Worm (Caenorhabditis elegans) whole organism, young adult: ENCODE data around the gene cyc-2.1.

Experiments used
- B0336.3 ChIP-seq: fragments of 200-800 bp; sonication (Bioruptor generic); IDR thresholded peaks from 2 replicates; pipeline ENCODE4 v1.3.6; 2022; ENCODE audit warnings: missing genetic modification characterization, missing compliant biosample characterization
- C17E4.6 ChIP-seq: fragments of 200-800 bp; sonication (Bioruptor generic); IDR thresholded peaks from 2 replicates; pipeline ENCODE4 v1.3.6; 2022; ENCODE audit warnings: missing genetic modification reagents, missing genetic modification characterization, missing compliant biosample characterization
- D2030.7 ChIP-seq: fragments of 200-800 bp; sonication (Bioruptor generic); IDR thresholded peaks from 2 replicates; pipeline ENCODE4 v1.3.6; 2022; ENCODE audit warnings: missing genetic modification reagents, missing genetic modification characterization, missing compliant biosample characterization
- F23B12.7 ChIP-seq: sonication (generic microtip); optimal IDR thresholded peaks from 2 replicates; lab custom pipeline; 2017; ENCODE audit warnings: missing genetic modification characterization, mild to moderate bottlenecking, missing compliant biosample characterization, antibody characterized with exemption, moderate library complexity; ENCODE audit not compliant: insufficient read depth
- F33H1.4 ChIP-seq: fragments of 200-800 bp; sonication (Bioruptor generic); IDR thresholded peaks from 2 replicates; pipeline ENCODE4 v1.3.6; 2022; ENCODE audit warnings: missing genetic modification reagents, missing genetic modification characterization, missing compliant biosample characterization
- F37B4.10 ChIP-seq: fragments of 200-800 bp; sonication (Bioruptor generic); IDR thresholded peaks from 2 replicates; pipeline ENCODE4 v1.3.6; 2022; ENCODE audit warnings: missing genetic modification characterization, missing compliant biosample characterization
- F49E8.2 ChIP-seq: sonication (generic microtip); optimal IDR thresholded peaks from 3 replicates; lab custom pipeline; 2017; ENCODE audit warnings: missing genetic modification characterization, mild to moderate bottlenecking, missing compliant biosample characterization, antibody characterized with exemption, moderate library complexity; ENCODE audit not compliant: insufficient read depth
- F52B5.7 ChIP-seq: sonication (generic microtip); optimal IDR thresholded peaks from 2 replicates; lab custom pipeline; 2016; ENCODE audit warnings: mild to moderate bottlenecking, missing genetic modification characterization, missing compliant biosample characterization
- F57A8.1 ChIP-seq: fragments of 200-800 bp; sonication (Bioruptor generic); optimal IDR thresholded peaks from 2 replicates; lab custom pipeline; 2018; ENCODE audit warnings: mild to moderate bottlenecking, missing genetic modification characterization, moderate library complexity, missing compliant biosample characterization
- F57C9.4 ChIP-seq: sonication (generic microtip); optimal IDR thresholded peaks from 2 replicates; lab custom pipeline; 2017; ENCODE audit warnings: mild to moderate bottlenecking, missing genetic modification characterization, missing compliant biosample characterization
- Y53G8AR.9 ChIP-seq: fragments of 200-800 bp; sonication (Bioruptor generic); conservative IDR thresholded peaks from 2 replicates; pipeline ENCODE4 v1.3.6; 2022; ENCODE audit warnings: missing genetic modification reagents, missing genetic modification characterization, missing compliant biosample characterization
- Y67H2A.10 ChIP-seq: fragments of 200-800 bp; sonication (Bioruptor generic); conservative IDR thresholded peaks from 2 replicates; pipeline ENCODE4 v1.3.6; 2022; ENCODE audit warnings: missing genetic modification reagents, missing genetic modification characterization, missing compliant biosample characterization
- Y79H2A.3 ChIP-seq: fragments of 200-800 bp; sonication (Bioruptor generic); conservative IDR thresholded peaks from 2 replicates; pipeline ENCODE4 v1.3.6; 2022; ENCODE audit warnings: missing genetic modification reagents, missing genetic modification characterization, missing compliant biosample characterization
- Y95B8A.8 ChIP-seq: fragments of 200-800 bp; sonication (Bioruptor generic); IDR thresholded peaks from 2 replicates; pipeline ENCODE4 v1.3.6; 2022; ENCODE audit warnings: missing genetic modification reagents, missing genetic modification characterization, missing compliant biosample characterization
- ZK185.1 ChIP-seq: sonication (generic microtip); optimal IDR thresholded peaks from 2 replicates; lab custom pipeline; 2016; ENCODE audit warnings: mild to moderate bottlenecking, missing genetic modification characterization, missing compliant biosample characterization; ENCODE audit not compliant: poor library complexity, severe bottlenecking
- ama-1 ChIP-seq, 3 experiments: fragments of 150-350 bp in 1 of 3; sonication (generic microtip) in 2 of 3; optimal IDR thresholded peaks; 2 replicates each; lab custom pipeline; 2014 to 2018; ENCODE audit warnings: missing biosample characterization in 2 of 3, missing genetic modification characterization in 2 of 3, missing genetic modification reagents in 2 of 3
- atf-7 ChIP-seq: sonication (generic microtip); optimal IDR thresholded peaks from 2 replicates; lab custom pipeline; 2017; ENCODE audit warnings: mild to moderate bottlenecking, missing genetic modification characterization, missing compliant biosample characterization
- attf-3 ChIP-seq: fragments of 200-800 bp; sonication (Bioruptor generic); conservative IDR thresholded peaks from 2 replicates; pipeline ENCODE4 v1.3.6; 2022; ENCODE audit warnings: missing genetic modification reagents, missing genetic modification characterization, missing compliant biosample characterization
- attf-5 ChIP-seq: fragments of 200-800 bp; sonication (Bioruptor generic); optimal IDR thresholded peaks from 2 replicates; lab custom pipeline; 2018; ENCODE audit warnings: mild to moderate bottlenecking, missing genetic modification characterization, missing compliant biosample characterization
- bed-1 ChIP-seq: fragments of 200-800 bp; sonication (Bioruptor generic); IDR thresholded peaks from 2 replicates; pipeline ENCODE4 v1.3.6; 2022; ENCODE audit warnings: missing genetic modification reagents, missing genetic modification characterization, missing compliant biosample characterization
- cebp-1 ChIP-seq, 2 experiments: fragments of 200-800 bp in 1 of 2; sonication (Bioruptor generic) in 1 of 2; sonication (generic microtip) in 1 of 2; IDR thresholded peaks in 1 of 2; optimal IDR thresholded peaks in 1 of 2; 2 replicates each; pipeline versions ENCODE4 v1.3.6 to Lab custom; 2017 to 2022; ENCODE audit warnings: missing compliant biosample characterization in 2 of 2, missing genetic modification characterization in 2 of 2, mild to moderate bottlenecking in 1 of 2, missing genetic modification reagents in 1 of 2, moderate library complexity in 1 of 2
- ceh-27 ChIP-seq: fragments of 200-800 bp; sonication (Bioruptor generic); optimal IDR thresholded peaks from 2 replicates; lab custom pipeline; 2018; ENCODE audit warnings: mild to moderate bottlenecking, missing genetic modification characterization, moderate library complexity, missing compliant biosample characterization
- ceh-79 ChIP-seq: sonication (generic microtip); optimal IDR thresholded peaks from 2 replicates; lab custom pipeline; 2017; ENCODE audit warnings: mild to moderate bottlenecking, missing genetic modification characterization, missing compliant biosample characterization
- ceh-91 ChIP-seq: fragments of 200-800 bp; sonication (Bioruptor generic); IDR thresholded peaks from 2 replicates; pipeline ENCODE4 v1.3.6; 2022; ENCODE audit warnings: missing genetic modification reagents, missing genetic modification characterization, missing compliant biosample characterization
- dpff-1 ChIP-seq: sonication (generic microtip); optimal IDR thresholded peaks from 2 replicates; lab custom pipeline; 2017; ENCODE audit warnings: mild to moderate bottlenecking, missing genetic modification characterization, missing compliant biosample characterization
- egl-44 ChIP-seq: fragments of 200-800 bp; sonication (Bioruptor generic); IDR thresholded peaks from 2 replicates; pipeline ENCODE4 v1.3.6; 2022; ENCODE audit warnings: missing genetic modification reagents, missing genetic modification characterization, missing compliant biosample characterization
- ets-4 ChIP-seq: fragments of 200-800 bp; sonication (Bioruptor generic); optimal IDR thresholded peaks from 2 replicates; lab custom pipeline; 2018; ENCODE audit warnings: mild to moderate bottlenecking, missing genetic modification characterization, missing compliant biosample characterization
- fkh-3 ChIP-seq: sonication (generic microtip); optimal IDR thresholded peaks from 2 replicates; lab custom pipeline; 2016; ENCODE audit warnings: mild to moderate bottlenecking, missing genetic modification characterization, missing compliant biosample characterization
- hlh-12 ChIP-seq: sonication (generic microtip); optimal IDR thresholded peaks from 2 replicates; lab custom pipeline; 2016; ENCODE audit warnings: missing genetic modification characterization, missing compliant biosample characterization
- hrde-1 ChIP-seq: sonication (generic microtip); optimal IDR thresholded peaks from 2 replicates; lab custom pipeline; 2016; ENCODE audit warnings: missing genetic modification characterization, mild to moderate bottlenecking, missing compliant biosample characterization, moderate library complexity, missing genotype, missing genetic modification reagents, borderline replicate concordance
- hsf-1 ChIP-seq: fragments of 200-800 bp; sonication (Bioruptor generic); IDR thresholded peaks from 2 replicates; pipeline ENCODE4 v1.3.6; 2022; ENCODE audit warnings: missing genetic modification reagents, missing genetic modification characterization, missing compliant biosample characterization
- let-526 ChIP-seq: fragments of 200-800 bp; sonication (Bioruptor generic); IDR thresholded peaks from 2 replicates; pipeline ENCODE4 v1.3.6; 2022; ENCODE audit warnings: missing genetic modification reagents, missing genetic modification characterization, missing compliant biosample characterization
- lin-35 ChIP-seq, 3 experiments: fragments of 150-350 bp in 2 of 3; sonication (generic microtip) in 1 of 3; optimal IDR thresholded peaks; 2 replicates each; lab custom pipeline; 2014 to 2018; ENCODE audit warnings: missing biosample characterization in 3 of 3, missing genetic modification characterization in 3 of 3, missing genetic modification reagents in 3 of 3
- madf-3 ChIP-seq: fragments of 200-800 bp; sonication (Bioruptor generic); IDR thresholded peaks from 2 replicates; pipeline ENCODE4 v1.3.6; 2022; ENCODE audit warnings: missing genetic modification reagents, missing genetic modification characterization, missing compliant biosample characterization
- mes-4 ChIP-seq: sonication (generic microtip); optimal IDR thresholded peaks from 2 replicates; lab custom pipeline; 2016; ENCODE audit warnings: missing genotype, missing genetic modification characterization, missing compliant biosample characterization
- mxl-1 ChIP-seq: sonication (generic microtip); optimal IDR thresholded peaks from 2 replicates; lab custom pipeline; 2016; ENCODE audit warnings: missing genetic modification characterization, missing compliant biosample characterization
- nhr-120 ChIP-seq: fragments of 200-800 bp; sonication (Bioruptor generic); IDR thresholded peaks from 2 replicates; pipeline ENCODE4 v1.3.6; 2022; ENCODE audit warnings: missing genetic modification characterization, missing compliant biosample characterization
- nhr-80 ChIP-seq: sonication (generic microtip); optimal IDR thresholded peaks from 2 replicates; lab custom pipeline; 2016; ENCODE audit warnings: missing genetic modification characterization, missing compliant biosample characterization
- rcor-1 ChIP-seq: fragments of 200-800 bp; sonication (Bioruptor generic); IDR thresholded peaks from 2 replicates; pipeline ENCODE4 v1.3.6; 2022; ENCODE audit warnings: missing genetic modification reagents, missing genetic modification characterization, missing compliant biosample characterization
- snpc-3.4 ChIP-seq: sonication (generic microtip); optimal IDR thresholded peaks from 2 replicates; lab custom pipeline; 2017; ENCODE audit warnings: missing genetic modification characterization, mild to moderate bottlenecking, missing compliant biosample characterization, antibody characterized with exemption, moderate library complexity, missing genotype, missing genetic modification reagents
- snpc-4 ChIP-seq, 5 experiments: fragments of 150-350 bp in 1 of 5; sonication (generic microtip) in 4 of 5; optimal IDR thresholded peaks; 2 replicates each; lab custom pipeline; 2014 to 2018; ENCODE audit warnings: missing genetic modification characterization in 5 of 5, missing biosample characterization in 3 of 5, antibody characterized with exemption in 2 of 5, mild to moderate bottlenecking in 2 of 5, missing compliant biosample characterization in 2 of 5, missing genotype in 2 of 5, moderate library complexity in 2 of 5, missing genetic modification reagents in 1 of 5
- tbp1 ChIP-seq: fragments of 200-800 bp; sonication (Bioruptor generic); optimal IDR thresholded peaks from 2 replicates; lab custom pipeline; 2018; ENCODE audit warnings: mild to moderate bottlenecking, missing genetic modification characterization, missing compliant biosample characterization
- tbx-9 ChIP-seq: sonication (generic microtip); optimal IDR thresholded peaks from 2 replicates; lab custom pipeline; 2016; ENCODE audit warnings: borderline replicate concordance, missing genetic modification characterization, inconsistent platforms, missing compliant biosample characterization
- ztf-26 ChIP-seq: sonication (generic microtip); optimal IDR thresholded peaks from 2 replicates; lab custom pipeline; 2017; ENCODE audit warnings: missing genetic modification characterization, missing compliant biosample characterization
- ztf-3 ChIP-seq: fragments of 200-800 bp; sonication (Bioruptor generic); optimal IDR thresholded peaks from 2 replicates; lab custom pipeline; 2018; ENCODE audit warnings: mild to moderate bottlenecking, missing genetic modification characterization, missing compliant biosample characterization

The cyc-2.1 gene

ce11 chrIV:4748408-4749105 lies at the start of gene cyc-2.1 (continued):
- no peak for TF ChIP-seq attf-3 (GFP tag; lab: Robert Waterston, UW)
- peak; percentile 67 for TF ChIP-seq atf-7
- TF ChIP-seq ceh-27 (GFP tag; lab: Kevin White, UChicago) = peak; percentile 20
- no peak for TF ChIP-seq ceh-79 (tag; lab: Kevin White, UChicago)
- TF ChIP-seq hrde-1 (tag; lab: Kevin White, UChicago) = peak; percentile 94
- peak; percentile 71 for TF ChIP-seq F23B12.7
- TF ChIP-seq egl-44 (GFP tag; lab: Robert Waterston, UW) = 0 out of 2 replicates have a peak, but pooled peaks have one; percentile 39
- TF ChIP-seq ztf-3 (GFP tag; lab: Kevin White, UChicago) = no peak
- TF ChIP-seq madf-3 (GFP tag; lab: Robert Waterston, UW) = peak; percentile 79
- TF ChIP-seq bed-1 (GFP tag; lab: Robert Waterston, UW) = no peak
- no peak for TF ChIP-seq F57C9.4 (tag; lab: Kevin White, UChicago)
- peak; percentile 37 for TF ChIP-seq F52B5.7 (tag; lab: Kevin White, UChicago)
- peak; percentile 30 for TF ChIP-seq snpc-4 (GFP tag; optimal IDR thresholded peaks at IDR 0.05; lab: Kevin White, UChicago)
- peak in 3 of 4 experiments; percentile 43 to 73 (median 59) for TF ChIP-seq snpc-4 (tag; optimal IDR thresholded peaks at IDR 0.05; lab: Kevin White, UChicago)
- no peak for TF ChIP-seq hlh-12 (tag; lab: Kevin White, UChicago)
- peak; percentile 91 for TF ChIP-seq nhr-80 (tag; lab: Kevin White, UChicago)
- no peak for TF ChIP-seq fkh-3 (tag; lab: Kevin White, UChicago)
- no peak for TF ChIP-seq F57A8.1 (GFP tag; lab: Kevin White, UChicago)
- no peak for TF ChIP-seq ceh-91
- TF ChIP-seq let-526 (GFP tag; lab: Robert Waterston, UW) = no peak
- TF ChIP-seq attf-5 (GFP tag; lab: Kevin White, UChicago) = peak; percentile 92
- TF ChIP-seq ztf-26 = peak; percentile 72
- TF ChIP-seq snpc-3.4 (tag; lab: Kevin White, UChicago) = peak; percentile 92
- no peak for TF ChIP-seq Y67H2A.10 (GFP tag; lab: Robert Waterston, UW)
- no peak for TF ChIP-seq F37B4.10 (GFP tag; lab: Robert Waterston, UW)
- TF ChIP-seq Y95B8A.8 = peak; percentile 78
- no peak for TF ChIP-seq ama-1 (optimal IDR thresholded peaks at IDR 0.05; lab: Kevin White, UChicago)
- peak; percentile 34 to 66 for TF ChIP-seq ama-1 (GFP tag; optimal IDR thresholded peaks at IDR 0.05; lab: Kevin White, UChicago)
- peak; percentile 82 for TF ChIP-seq Y53G8AR.9
- TF ChIP-seq lin-35 (GFP tag; optimal IDR thresholded peaks at IDR 0.05; lab: Kevin White, UChicago) = peak in 1 of 3 experiments; percentile 51
- TF ChIP-seq mxl-1 (tag; lab: Kevin White, UChicago) = no peak
- no peak for TF ChIP-seq ets-4
- TF ChIP-seq Y79H2A.3 (GFP tag; lab: Robert Waterston, UW) = no peak
- peak; percentile 59 for TF ChIP-seq tbp1 (GFP tag; lab: Kevin White, UChicago)
- TF ChIP-seq nhr-120 (GFP tag; lab: Robert Waterston, UW) = no peak
- TF ChIP-seq ZK185.1 (tag; lab: Kevin White, UChicago) = peak; percentile 49
- TF ChIP-seq mes-4 (tag; lab: Kevin White, UChicago) = peak; percentile 6
- TF ChIP-seq tbx-9 (tag; lab: Kevin White, UChicago) = no peak
- 0 out of 2 replicates have a peak, but pooled peaks have one; percentile 35 for TF ChIP-seq cebp-1 (GFP tag; IDR thresholded peaks at IDR 0.05; lab: Robert Waterston, UW)
- peak; percentile 82 for TF ChIP-seq cebp-1 (tag; optimal IDR thresholded peaks at IDR 0.05; lab: Kevin White, UChicago)
- TF ChIP-seq B0336.3 (GFP tag; lab: Robert Waterston, UW) = peak; percentile 88
- peak; percentile 61; the same call in 1 of the 2 replicates for TF ChIP-seq rcor-1
- no peak for TF ChIP-seq D2030.7 (GFP tag; lab: Robert Waterston, UW)
- TF ChIP-seq C17E4.6 = 0 out of 2 replicates have a peak, but pooled peaks have one; percentile 13
- TF ChIP-seq hsf-1 (GFP tag; lab: Robert Waterston, UW) = peak; percentile 83
- peak; percentile 90 for TF ChIP-seq F49E8.2 (tag; lab: Kevin White, UChicago)
- no peak for TF ChIP-seq dpff-1 (tag; lab: Kevin White, UChicago)
- TF ChIP-seq F33H1.4 (GFP tag; lab: Robert Waterston, UW) = peak; percentile 41
